Fruit fly (Drosophila melanogaster) whole organism, embryonic: ENCODE data around the gene Bicra.

Experiments used
- Ada2b ChIP-seq: fragments of 200-800 bp; sonication (Bioruptor generic); IDR thresholded peaks from 2 replicates; pipeline ENCODE4 v1.3.6; 2022; ENCODE audit warnings: missing biosample characterization, missing genetic modification characterization
- B-H2 ChIP-seq: fragments of 200-800 bp; sonication (Bioruptor generic); optimal IDR thresholded peaks from 2 replicates; lab custom pipeline; 2018; ENCODE audit warnings: missing biosample characterization, mild to moderate bottlenecking, missing genetic modification characterization
- BEAF-32 ChIP-seq: fragments of 200-800 bp; sonication (Bioruptor generic); optimal IDR thresholded peaks from 3 replicates; lab custom pipeline; 2017; ENCODE audit warnings: missing biosample characterization, missing genetic modification characterization, mild to moderate bottlenecking, moderate library complexity, missing genetic modification reagents
- CG10979 ChIP-seq: fragments of 200-800 bp; sonication (Bioruptor generic); optimal IDR thresholded peaks from 2 replicates; lab custom pipeline; 2018; ENCODE audit warnings: missing biosample characterization, mild to moderate bottlenecking, missing genetic modification characterization, moderate library complexity
- CG11398 ChIP-seq: fragments of 200-800 bp; sonication (Bioruptor generic); optimal IDR thresholded peaks from 2 replicates; lab custom pipeline; 2016; ENCODE audit warnings: missing biosample characterization, missing genetic modification characterization
- CG12391 ChIP-seq: fragments of 200-800 bp; sonication (Bioruptor generic); optimal IDR thresholded peaks from 3 replicates; lab custom pipeline; 2018; ENCODE audit warnings: missing biosample characterization, mild to moderate bottlenecking, missing genetic modification characterization, moderate library complexity
- CG12744 ChIP-seq: fragments of 200-800 bp; sonication (Bioruptor generic); optimal IDR thresholded peaks from 2 replicates; lab custom pipeline; 2016; ENCODE audit warnings: missing biosample characterization, missing genetic modification characterization
- CG17802 ChIP-seq: fragments of 200-800 bp; sonication (Bioruptor generic); optimal IDR thresholded peaks from 2 replicates; lab custom pipeline; 2018; ENCODE audit warnings: missing biosample characterization, mild to moderate bottlenecking, missing genetic modification characterization, moderate library complexity
- CG18619 ChIP-seq: fragments of 200-800 bp; sonication (Bioruptor generic); optimal IDR thresholded peaks from 3 replicates; lab custom pipeline; 2017; ENCODE audit warnings: missing biosample characterization, mild to moderate bottlenecking, missing genetic modification characterization
- CG32532 ChIP-seq: fragments of 200-800 bp; sonication (Bioruptor generic); IDR thresholded peaks from 2 replicates; pipeline ENCODE4 v1.3.6; 2022; ENCODE audit warnings: missing biosample characterization, missing genetic modification characterization
- CG34422 ChIP-seq: fragments of 200-800 bp; sonication (Bioruptor generic); IDR thresholded peaks from 3 replicates; pipeline ENCODE4 v1.3.6; 2022; ENCODE audit warnings: missing biosample characterization, missing genetic modification characterization
- CG3995 ChIP-seq: fragments of 200-800 bp; sonication (Bioruptor generic); optimal IDR thresholded peaks from 3 replicates; lab custom pipeline; 2016; ENCODE audit warnings: missing biosample characterization, missing genetic modification characterization
- CG43689 ChIP-seq: fragments of 200-800 bp; sonication (Bioruptor generic); IDR thresholded peaks from 2 replicates; pipeline ENCODE4 v1.3.6; 2022; ENCODE audit warnings: missing biosample characterization, missing genetic modification characterization
- CG6813 ChIP-seq: fragments of 200-800 bp; sonication (Bioruptor generic); optimal IDR thresholded peaks from 2 replicates; lab custom pipeline; 2017; ENCODE audit warnings: missing biosample characterization, missing genetic modification characterization, mild to moderate bottlenecking, moderate library complexity, missing genetic modification reagents
- CG7271 ChIP-seq: fragments of 200-800 bp; sonication (Bioruptor generic); optimal IDR thresholded peaks from 2 replicates; lab custom pipeline; 2018; ENCODE audit warnings: missing biosample characterization, mild to moderate bottlenecking, missing genetic modification characterization, moderate library complexity
- CG7839 ChIP-seq: fragments of 200-800 bp; sonication (Bioruptor generic); optimal IDR thresholded peaks from 3 replicates; lab custom pipeline; 2018; ENCODE audit warnings: missing biosample characterization, mild to moderate bottlenecking, missing genetic modification characterization, moderate library complexity
- CG8359 ChIP-seq: fragments of 200-800 bp; sonication (Bioruptor generic); optimal IDR thresholded peaks from 2 replicates; lab custom pipeline; 2017; ENCODE audit warnings: missing biosample characterization, mild to moderate bottlenecking, missing genetic modification characterization, borderline replicate concordance
- CG8765 ChIP-seq: fragments of 200-800 bp; sonication (Bioruptor generic); IDR thresholded peaks from 2 replicates; pipeline ENCODE4 v1.3.6; 2022; ENCODE audit warnings: missing biosample characterization, missing genetic modification characterization
- CkIIα-i1 ChIP-seq: fragments of 200-800 bp; sonication (Bioruptor generic); IDR thresholded peaks from 2 replicates; pipeline ENCODE4 v1.3.6; 2022; ENCODE audit warnings: missing biosample characterization, missing genetic modification characterization
- Dek ChIP-seq: fragments of 200-800 bp; sonication (Bioruptor generic); optimal IDR thresholded peaks from 3 replicates; lab custom pipeline; 2019; ENCODE audit warnings: missing biosample characterization, mild to moderate bottlenecking, missing genetic modification characterization, moderate library complexity
- Hsf ChIP-seq: fragments of 200-800 bp; sonication (Bioruptor generic); optimal IDR thresholded peaks from 3 replicates; lab custom pipeline; 2016; ENCODE audit warnings: missing biosample characterization, missing genetic modification characterization
- MBD-R2 ChIP-seq: fragments of 200-800 bp; sonication (Bioruptor generic); IDR thresholded peaks from 2 replicates; pipeline ENCODE4 v1.3.6; 2022; ENCODE audit warnings: missing biosample characterization, missing genetic modification characterization
- Myb ChIP-seq: fragments of 200-800 bp; sonication (Bioruptor generic); optimal IDR thresholded peaks from 2 replicates; lab custom pipeline; 2016; ENCODE audit warnings: missing biosample characterization, missing genetic modification characterization
- NK7.1 ChIP-seq: fragments of 200-800 bp; sonication (Bioruptor generic); optimal IDR thresholded peaks from 3 replicates; lab custom pipeline; 2016; ENCODE audit warnings: missing biosample characterization, missing genetic modification characterization
- Oli ChIP-seq: fragments of 200-800 bp; sonication (Bioruptor generic); optimal IDR thresholded peaks from 2 replicates; lab custom pipeline; 2018; ENCODE audit warnings: missing biosample characterization, mild to moderate bottlenecking, missing genetic modification characterization, moderate library complexity
- Optix ChIP-seq: fragments of 200-800 bp; sonication (Bioruptor generic); IDR thresholded peaks from 3 replicates; pipeline ENCODE4 v1.3.6; 2022; ENCODE audit warnings: missing biosample characterization, missing genetic modification characterization
- Usf ChIP-seq: fragments of 200-800 bp; sonication (Bioruptor generic); optimal IDR thresholded peaks from 2 replicates; lab custom pipeline; 2017; ENCODE audit warnings: missing genotype, missing biosample characterization, missing genetic modification characterization
- Vsx1 ChIP-seq: fragments of 200-800 bp; sonication (Bioruptor generic); optimal IDR thresholded peaks from 2 replicates; lab custom pipeline; 2017; ENCODE audit warnings: missing biosample characterization, mild to moderate bottlenecking, missing genetic modification characterization, missing genetic modification reagents
- ara ChIP-seq: fragments of 200-800 bp; sonication (Bioruptor generic); IDR thresholded peaks from 2 replicates; pipeline ENCODE4 v1.3.6; 2022; ENCODE audit warnings: missing biosample characterization, missing genetic modification characterization
- bab2 ChIP-seq: fragments of 200-800 bp; sonication (Bioruptor generic); optimal IDR thresholded peaks from 2 replicates; lab custom pipeline; 2016; ENCODE audit warnings: missing biosample characterization, missing genetic modification characterization
- bcd ChIP-seq: fragments of 200-800 bp; sonication (Bioruptor generic); optimal IDR thresholded peaks from 2 replicates; lab custom pipeline; 2017; ENCODE audit warnings: missing biosample characterization, mild to moderate bottlenecking, missing genetic modification characterization
- bsh ChIP-seq, 2 experiments: fragments of 200-800 bp; sonication (Bioruptor generic); optimal IDR thresholded peaks; 2 replicates each; lab custom pipeline; 2017 to 2018; ENCODE audit warnings: mild to moderate bottlenecking in 2 of 2, missing biosample characterization in 2 of 2, missing genetic modification characterization in 2 of 2, moderate library complexity in 1 of 2
- chif ChIP-seq, 2 experiments: fragments of 200-800 bp; sonication (Bioruptor generic); optimal IDR thresholded peaks; 3 replicates each; lab custom pipeline; 2016; ENCODE audit warnings: missing biosample characterization in 2 of 2, missing genetic modification characterization in 2 of 2
- chn ChIP-seq: fragments of 200-800 bp; sonication (Bioruptor generic); optimal IDR thresholded peaks from 2 replicates; lab custom pipeline; 2016; ENCODE audit warnings: missing biosample characterization, missing genetic modification characterization
- ems ChIP-seq: fragments of 200-800 bp; sonication (Bioruptor generic); optimal IDR thresholded peaks from 3 replicates; lab custom pipeline; 2016; ENCODE audit warnings: missing biosample characterization, missing genetic modification characterization
- eyg ChIP-seq: fragments of 200-800 bp; sonication (Bioruptor generic); optimal IDR thresholded peaks from 3 replicates; lab custom pipeline; 2016; ENCODE audit warnings: missing biosample characterization, missing genetic modification characterization
- ftz-f1 ChIP-seq: fragments of 200-800 bp; sonication (Bioruptor generic); optimal IDR thresholded peaks from 2 replicates; lab custom pipeline; 2016; ENCODE audit warnings: missing biosample characterization, missing genetic modification characterization
- gcm ChIP-seq: fragments of 200-800 bp; sonication (Bioruptor generic); optimal IDR thresholded peaks from 2 replicates; lab custom pipeline; 2019; ENCODE audit warnings: missing biosample characterization, mild to moderate bottlenecking, missing genetic modification characterization, moderate library complexity
- hkb ChIP-seq, 2 experiments: fragments of 200-800 bp in 1 of 2; fragments of >200 bp in 1 of 2; sonication (Bioruptor generic) in 1 of 2; IDR thresholded peaks in 1 of 2; optimal IDR thresholded peaks in 1 of 2; 2 replicates each; pipeline versions ENCODE4 v1.3.6 to Lab custom; 2017 to 2022; ENCODE audit warnings: missing biosample characterization in 1 of 2, missing genetic modification characterization in 1 of 2
- lilli ChIP-seq: fragments of 200-800 bp; sonication (Bioruptor generic); optimal IDR thresholded peaks from 3 replicates; lab custom pipeline; 2016; ENCODE audit warnings: missing biosample characterization, missing genetic modification characterization
- phol ChIP-seq: fragments of 200-800 bp; sonication (Bioruptor generic); optimal IDR thresholded peaks from 3 replicates; lab custom pipeline; 2018; ENCODE audit warnings: missing biosample characterization, mild to moderate bottlenecking, missing genetic modification characterization, moderate library complexity
- psq ChIP-seq: fragments of 200-800 bp; sonication (Bioruptor generic); optimal IDR thresholded peaks from 2 replicates; lab custom pipeline; 2017; ENCODE audit warnings: missing biosample characterization, missing genetic modification characterization
- row ChIP-seq: fragments of 200-800 bp; sonication (Bioruptor generic); IDR thresholded peaks from 3 replicates; pipeline ENCODE4 v1.3.6; 2022; ENCODE audit warnings: missing biosample characterization, missing genetic modification characterization
- sd ChIP-seq: fragments of 200-800 bp; sonication (Bioruptor generic); optimal IDR thresholded peaks from 3 replicates; lab custom pipeline; 2018; ENCODE audit warnings: missing biosample characterization, mild to moderate bottlenecking, missing genetic modification characterization, moderate library complexity
- slbo ChIP-seq: fragments of 200-800 bp; sonication (Bioruptor generic); IDR thresholded peaks from 2 replicates; pipeline ENCODE4 v1.3.6; 2022; ENCODE audit warnings: missing biosample characterization, missing genetic modification characterization
- tgo ChIP-seq: fragments of 200-800 bp; sonication (Bioruptor generic); IDR thresholded peaks from 3 replicates; pipeline ENCODE4 v1.3.6; 2022; ENCODE audit warnings: missing biosample characterization, missing genetic modification characterization
- unpg ChIP-seq: fragments of 200-800 bp; sonication (Bioruptor generic); optimal IDR thresholded peaks from 3 replicates; lab custom pipeline; 2018; ENCODE audit warnings: missing biosample characterization, mild to moderate bottlenecking, missing genetic modification characterization, moderate library complexity
- wek ChIP-seq: fragments of 200-800 bp; sonication (Bioruptor generic); optimal IDR thresholded peaks from 3 replicates; lab custom pipeline; 2018; ENCODE audit warnings: missing biosample characterization, mild to moderate bottlenecking, missing genetic modification characterization, moderate library complexity
- wor ChIP-seq: fragments of 200-800 bp; sonication (Bioruptor generic); IDR thresholded peaks from 2 replicates; pipeline ENCODE4 v1.3.6; 2022; ENCODE audit warnings: missing biosample characterization, missing genetic modification characterization
- zen ChIP-seq: fragments of 200-800 bp; sonication (Bioruptor generic); optimal IDR thresholded peaks from 3 replicates; lab custom pipeline; 2018; ENCODE audit warnings: missing biosample characterization, mild to moderate bottlenecking, missing genetic modification characterization, moderate library complexity

Bicra gene

dm6 chr3R:29124128-29124527 is 61.3 kb downstream of the Bicra start:
- TF ChIP-seq sd (tag; lab: Kevin White, UChicago) (peak; percentile 87), ems (GFP tag; lab: Kevin White, UChicago) (peak; percentile 49), chif (GFP tag; optimal IDR thresholded peaks at IDR 0.05; lab: Kevin White, UChicago) (peak; percentile 19 to 63), CkIIα-i1 (GFP tag; lab: Robert Waterston, UW) (no peak), ftz-f1 (GFP tag; lab: Kevin White, UChicago) (peak; percentile 75), CG43689 (GFP tag; lab: Robert Waterston, UW) (0 out of 2 replicates have a peak, but pooled peaks have one; percentile 16), CG34422 (GFP tag; lab: Robert Waterston, UW) (peak; percentile 85), Optix (GFP tag; lab: Robert Waterston, UW) (peak; percentile 76; the same call in 2 of the 3 replicates), hkb (optimal IDR thresholded peaks at IDR 0.05; lab: Kevin White, UChicago) (no peak), hkb (GFP tag; IDR thresholded peaks at IDR 0.05; lab: Robert Waterston, UW) (peak; percentile 67), wek (peak; percentile 54), B-H2 (GFP tag; lab: Kevin White, UChicago) (no peak), CG12744 (GFP tag; lab: Kevin White, UChicago) (no peak), chn (peak; percentile 36), Hsf (GFP tag; lab: Kevin White, UChicago) (peak; percentile 65), gcm (peak; percentile 34), lilli (GFP tag; lab: Kevin White, UChicago) (peak; percentile 71), Oli (tag; lab: Kevin White, UChicago) (peak; percentile 50), CG12391 (tag; lab: Kevin White, UChicago) (peak; percentile 61), wor (GFP tag; lab: Robert Waterston, UW) (no peak), unpg (peak; percentile 78), ara (GFP tag; lab: Robert Waterston, UW) (peak; percentile 82), BEAF-32 (no peak), tgo (GFP tag; lab: Robert Waterston, UW) (peak; percentile 73), NK7.1 (GFP tag; lab: Kevin White, UChicago) (peak; percentile 5), CG8765 (GFP tag; lab: Robert Waterston, UW) (0 out of 2 replicates have a peak, but pooled peaks have one; percentile 21), MBD-R2 (GFP tag; lab: Robert Waterston, UW) (peak; percentile 58), bab2 (GFP tag; lab: Kevin White, UChicago) (peak; percentile 76), CG3995 (GFP tag; lab: Kevin White, UChicago) (peak; percentile 25), CG7839 (tag; lab: Kevin White, UChicago) (peak; percentile 77), slbo (GFP tag; lab: Robert Waterston, UW) (peak; percentile 82), row (GFP tag; lab: Robert Waterston, UW) (peak; percentile 77), phol (tag; lab: Kevin White, UChicago) (peak; percentile 70), Ada2b (GFP tag; lab: Robert Waterston, UW) (peak; percentile 58; the same call in 1 of the 2 replicates), CG18619 (peak; percentile 3), CG11398 (GFP tag; lab: Kevin White, UChicago) (peak; percentile 34), Usf (GFP tag; lab: Kevin White, UChicago) (peak; percentile 2), Myb (GFP tag; lab: Kevin White, UChicago) (peak; percentile 43), CG7271 (no peak), eyg (GFP tag; lab: Kevin White, UChicago) (no peak), CG8359 (peak; percentile 13), psq (GFP tag; lab: Kevin White, UChicago) (no peak), CG6813 (GFP tag; lab: Kevin White, UChicago) (peak; percentile 38), bsh (GFP tag; optimal IDR thresholded peaks at IDR 0.05; lab: Kevin White, UChicago) (peak in 1 of 2 experiments; percentile 74), bcd (GFP tag; lab: Kevin White, UChicago) (peak; percentile 49), CG32532 (GFP tag; lab: Robert Waterston, UW) (peak; percentile 78), Vsx1 (GFP tag; lab: Kevin White, UChicago) (no peak), CG10979 (tag; lab: Kevin White, UChicago) (peak; percentile 60), Dek (tag; lab: Kevin White, UChicago) (peak; percentile 32), CG17802 (tag; lab: Kevin White, UChicago) (peak; percentile 50), zen (tag; lab: Kevin White, UChicago) (peak; percentile 60)
